Worm (Caenorhabditis elegans) whole organism, late embryonic: Measurements from ENCODE around the gene M03E7.2.

Source experiments
- C08G9.2 ChIP-seq: sonication (generic microtip); optimal IDR thresholded peaks from 2 replicates; lab custom pipeline; 2016; ENCODE audit warnings: mild to moderate bottlenecking, missing genetic modification characterization, moderate library complexity, missing compliant biosample characterization
- F13H6.1 ChIP-seq: sonication (generic microtip); optimal IDR thresholded peaks from 2 replicates; lab custom pipeline; 2016; ENCODE audit warnings: missing genetic modification characterization, missing compliant biosample characterization
- K02D7.2 ChIP-seq: sonication (generic microtip); optimal IDR thresholded peaks from 2 replicates; lab custom pipeline; 2017; ENCODE audit warnings: mild to moderate bottlenecking, missing genetic modification characterization, missing compliant biosample characterization
- K09A11.1 ChIP-seq: sonication (generic microtip); optimal IDR thresholded peaks from 2 replicates; lab custom pipeline; 2017; ENCODE audit warnings: antibody characterized with exemption, mild to moderate bottlenecking, missing genetic modification characterization, missing compliant biosample characterization; ENCODE audit not compliant: insufficient read depth
- T23F11.4 ChIP-seq: fragments of 200-800 bp; sonication (Bioruptor generic); optimal IDR thresholded peaks from 2 replicates; lab custom pipeline; 2018; ENCODE audit warnings: mild to moderate bottlenecking, missing genetic modification characterization, missing compliant biosample characterization
- Y22D7AL.16 ChIP-seq: sonication (generic microtip); optimal IDR thresholded peaks from 2 replicates; lab custom pipeline; 2016; ENCODE audit warnings: missing genetic modification characterization, missing compliant biosample characterization
- ama-1 ChIP-seq: fragments of 150-350 bp; optimal IDR thresholded peaks from 2 replicates; lab custom pipeline; 2014
- ceh-14 ChIP-seq: sonication (generic microtip); optimal IDR thresholded peaks from 2 replicates; lab custom pipeline; 2016; ENCODE audit warnings: missing genotype, missing genetic modification characterization, missing compliant biosample characterization
- ceh-18 ChIP-seq: sonication (generic microtip); optimal IDR thresholded peaks from 2 replicates; lab custom pipeline; 2016; ENCODE audit warnings: missing genetic modification characterization, missing compliant biosample characterization
- ceh-19 ChIP-seq: fragments of 200-800 bp; sonication (Bioruptor generic); optimal IDR thresholded peaks from 2 replicates; lab custom pipeline; 2018; ENCODE audit warnings: mild to moderate bottlenecking, missing genetic modification characterization, missing compliant biosample characterization
- ceh-2 ChIP-seq: sonication (generic microtip); optimal IDR thresholded peaks from 2 replicates; lab custom pipeline; 2016; ENCODE audit warnings: missing genotype, missing genetic modification characterization, missing compliant biosample characterization
- ceh-30 ChIP-seq: fragments of 150-350 bp; optimal IDR thresholded peaks from 2 replicates; lab custom pipeline; 2014; ENCODE audit warnings: missing biosample characterization, missing genetic modification characterization
- ceh-31 ChIP-seq: sonication (generic microtip); optimal IDR thresholded peaks from 2 replicates; lab custom pipeline; 2016; ENCODE audit warnings: missing genetic modification characterization, missing compliant biosample characterization
- ceh-45 ChIP-seq: fragments of 200-800 bp; sonication (Bioruptor generic); IDR thresholded peaks from 2 replicates; pipeline ENCODE4 v1.3.6; 2022; ENCODE audit warnings: missing genetic modification reagents, missing genetic modification characterization, missing compliant biosample characterization
- ceh-48 ChIP-seq: sonication (generic microtip); optimal IDR thresholded peaks from 2 replicates; lab custom pipeline; 2016; ENCODE audit warnings: missing genetic modification characterization, inconsistent platforms, missing compliant biosample characterization
- ceh-6 ChIP-seq: fragments of 200-800 bp; sonication (Bioruptor generic); optimal IDR thresholded peaks from 2 replicates; lab custom pipeline; 2018; ENCODE audit warnings: mild to moderate bottlenecking, missing genetic modification characterization, missing compliant biosample characterization
- dve-1 ChIP-seq: sonication (generic microtip); optimal IDR thresholded peaks from 2 replicates; lab custom pipeline; 2017; ENCODE audit warnings: antibody characterized with exemption, mild to moderate bottlenecking, missing genetic modification characterization, missing compliant biosample characterization
- elt-2 ChIP-seq: sonication (generic microtip); optimal IDR thresholded peaks from 2 replicates; lab custom pipeline; 2016; ENCODE audit warnings: missing genetic modification reagents, missing genetic modification characterization, missing compliant biosample characterization
- ets-4 ChIP-seq: sonication (generic microtip); optimal IDR thresholded peaks from 2 replicates; lab custom pipeline; 2016; ENCODE audit warnings: missing genetic modification characterization, missing compliant biosample characterization
- fax-1 ChIP-seq: sonication (generic microtip); optimal IDR thresholded peaks from 2 replicates; lab custom pipeline; 2016; ENCODE audit warnings: missing genotype, missing genetic modification characterization, missing compliant biosample characterization
- fkh-6 ChIP-seq: sonication (generic microtip); optimal IDR thresholded peaks from 2 replicates; lab custom pipeline; 2016; ENCODE audit warnings: missing genetic modification characterization, missing compliant biosample characterization
- hlh-30 ChIP-seq: sonication (generic microtip); optimal IDR thresholded peaks from 2 replicates; lab custom pipeline; 2017; ENCODE audit warnings: antibody characterized with exemption, missing genetic modification characterization, missing compliant biosample characterization; ENCODE audit not compliant: insufficient read depth
- hlh-6 ChIP-seq: sonication (generic microtip); optimal IDR thresholded peaks from 2 replicates; lab custom pipeline; 2016; ENCODE audit warnings: missing genotype, missing genetic modification characterization, missing compliant biosample characterization
- hlh-8 ChIP-seq: sonication (generic microtip); optimal IDR thresholded peaks from 2 replicates; lab custom pipeline; 2016; ENCODE audit warnings: missing genotype, missing genetic modification characterization, missing compliant biosample characterization
- lin-11 ChIP-seq: fragments of 200-800 bp; sonication (Bioruptor generic); optimal IDR thresholded peaks from 2 replicates; lab custom pipeline; 2018; ENCODE audit warnings: mild to moderate bottlenecking, missing genetic modification characterization, missing compliant biosample characterization
- madf-2 ChIP-seq: sonication (generic microtip); optimal IDR thresholded peaks from 2 replicates; lab custom pipeline; 2017; ENCODE audit warnings: missing genetic modification characterization, missing compliant biosample characterization
- nfya-1 ChIP-seq: sonication (generic microtip); optimal IDR thresholded peaks from 2 replicates; lab custom pipeline; 2017; ENCODE audit warnings: missing genetic modification characterization, mild to moderate bottlenecking, missing compliant biosample characterization, antibody characterized with exemption, moderate library complexity
- nhr-11 ChIP-seq: fragments of 150-350 bp; optimal IDR thresholded peaks from 2 replicates; lab custom pipeline; 2014; ENCODE audit warnings: missing biosample characterization, missing genetic modification characterization
- npax-4 ChIP-seq: sonication (generic microtip); optimal IDR thresholded peaks from 2 replicates; lab custom pipeline; 2016; ENCODE audit warnings: missing genetic modification characterization, missing compliant biosample characterization
- pag-3 ChIP-seq: sonication (generic microtip); optimal IDR thresholded peaks from 2 replicates; lab custom pipeline; 2016; ENCODE audit warnings: missing compliant biosample characterization, missing genetic modification characterization, borderline replicate concordance
- pat-9 ChIP-seq: fragments of 200-800 bp; sonication (Bioruptor generic); optimal IDR thresholded peaks from 2 replicates; lab custom pipeline; 2018; ENCODE audit warnings: mild to moderate bottlenecking, missing genetic modification characterization, moderate library complexity, missing compliant biosample characterization
- pax-1 ChIP-seq: fragments of 150-350 bp; optimal IDR thresholded peaks from 2 replicates; lab custom pipeline; 2014; ENCODE audit warnings: missing biosample characterization, missing genetic modification characterization
- pha-4 ChIP-seq: fragments of 150-350 bp; optimal IDR thresholded peaks from 2 replicates; lab custom pipeline; 2018; ENCODE audit warnings: missing biosample characterization, missing genetic modification reagents, missing genetic modification characterization
- pqm-1 ChIP-seq: sonication (generic microtip); optimal IDR thresholded peaks from 2 replicates; lab custom pipeline; 2016; ENCODE audit warnings: missing genetic modification characterization, missing compliant biosample characterization
- ref-2 ChIP-seq: sonication (generic microtip); optimal IDR thresholded peaks from 2 replicates; lab custom pipeline; 2016; ENCODE audit warnings: missing genetic modification characterization, missing compliant biosample characterization
- rnt-1 ChIP-seq: sonication (generic microtip); optimal IDR thresholded peaks from 2 replicates; lab custom pipeline; 2016; ENCODE audit warnings: missing genetic modification characterization, missing compliant biosample characterization
- sox-2 ChIP-seq: fragments of 200-800 bp; sonication (Bioruptor generic); IDR thresholded peaks from 2 replicates; pipeline ENCODE4 v1.3.6; 2022; ENCODE audit warnings: missing genetic modification reagents, missing genetic modification characterization, missing compliant biosample characterization
- sox-4 ChIP-seq: sonication (generic microtip); optimal IDR thresholded peaks from 2 replicates; lab custom pipeline; 2017; ENCODE audit warnings: mild to moderate bottlenecking, missing genetic modification characterization, inconsistent platforms, missing compliant biosample characterization
- tbx-2 ChIP-seq: sonication (generic microtip); optimal IDR thresholded peaks from 2 replicates; lab custom pipeline; 2016; ENCODE audit warnings: missing genetic modification characterization, missing compliant biosample characterization
- tbx-7 ChIP-seq: sonication (generic microtip); optimal IDR thresholded peaks from 2 replicates; lab custom pipeline; 2016; ENCODE audit warnings: missing genotype, missing genetic modification characterization, missing compliant biosample characterization
- ttx-3 ChIP-seq: sonication (generic microtip); optimal IDR thresholded peaks from 2 replicates; lab custom pipeline; 2016; ENCODE audit warnings: missing genetic modification reagents, missing genetic modification characterization, missing compliant biosample characterization
- unc-42 ChIP-seq: sonication (generic microtip); optimal IDR thresholded peaks from 2 replicates; lab custom pipeline; 2016; ENCODE audit warnings: missing genotype, missing genetic modification characterization, missing compliant biosample characterization
- unc-55 ChIP-seq: sonication (generic microtip); optimal IDR thresholded peaks from 2 replicates; lab custom pipeline; 2017; ENCODE audit warnings: missing biosample characterization, missing genetic modification reagents, missing genetic modification characterization
- unc-86 ChIP-seq: sonication (generic microtip); optimal IDR thresholded peaks from 2 replicates; lab custom pipeline; 2016; ENCODE audit warnings: missing genetic modification characterization, missing compliant biosample characterization
- ztf-16 ChIP-seq: sonication (generic microtip); optimal IDR thresholded peaks from 2 replicates; lab custom pipeline; 2017; ENCODE audit warnings: missing genetic modification characterization, missing compliant biosample characterization

M03E7.2 gene

DNA sequence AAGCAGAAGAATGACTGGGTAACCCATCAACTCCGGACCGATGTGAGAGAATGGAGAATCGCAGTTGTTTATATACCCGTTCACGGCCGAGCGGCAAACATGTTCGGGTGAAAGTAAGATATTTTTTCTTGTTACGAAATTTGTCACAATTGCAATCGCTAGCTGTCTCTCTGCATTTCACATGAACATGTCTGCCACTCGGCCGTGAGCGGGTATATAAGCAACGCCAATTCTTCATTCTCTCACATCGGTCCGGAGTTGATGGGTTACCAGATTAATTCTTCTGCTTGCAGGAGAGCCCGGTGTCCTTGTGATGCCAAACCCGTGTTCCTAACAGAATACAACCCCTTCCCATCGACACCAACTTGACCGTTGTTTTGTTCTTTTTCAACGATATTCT is 30.4 kb upstream of the M03E7.2 start:
- TF ChIP-seq ceh-2 (tag; lab: Kevin White, UChicago): no peak
- no peak for TF ChIP-seq fkh-6
- TF ChIP-seq C08G9.2 (tag; lab: Kevin White, UChicago): no peak
- TF ChIP-seq pag-3: no peak
- no peak for TF ChIP-seq hlh-8 (tag; lab: Kevin White, UChicago)
- no peak for TF ChIP-seq sox-2 (GFP tag; lab: Robert Waterston, UW)
- no peak for TF ChIP-seq pha-4 (tag; lab: Kevin White, UChicago)
- no peak for TF ChIP-seq rnt-1 (tag; lab: Kevin White, UChicago)
- no peak for TF ChIP-seq F13H6.1 (tag; lab: Kevin White, UChicago)
- TF ChIP-seq madf-2: no peak
- no peak for TF ChIP-seq pqm-1 (tag; lab: Kevin White, UChicago)
- TF ChIP-seq ama-1 (lab: Kevin White, UChicago): no peak
- no peak for TF ChIP-seq sox-4
- no peak for TF ChIP-seq ref-2 (tag; lab: Kevin White, UChicago)
- TF ChIP-seq ceh-18 (tag; lab: Kevin White, UChicago): no peak
- TF ChIP-seq, all 69 proteins: peak for 0

DNA sequence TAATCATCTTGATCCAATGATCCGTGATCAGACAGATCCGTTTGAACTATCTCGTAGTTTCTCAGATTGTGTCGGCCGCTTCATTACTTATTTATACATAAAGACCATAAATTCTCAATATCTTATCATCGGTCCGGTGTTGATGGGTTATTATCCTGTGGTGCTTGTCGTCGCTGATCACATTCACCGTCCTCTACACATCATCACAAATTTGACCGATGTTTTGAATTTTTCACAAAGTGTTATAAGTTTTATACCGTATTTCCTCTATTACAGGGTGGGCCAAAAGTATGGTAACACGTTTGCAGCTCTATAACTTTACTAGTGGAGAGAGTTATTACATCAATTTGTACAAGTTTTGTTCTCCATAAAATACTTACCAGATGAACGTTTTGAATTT is 29.4 kb upstream of the M03E7.2 start:
- no peak for TF ChIP-seq ceh-31 (tag; lab: Kevin White, UChicago)
- no peak for TF ChIP-seq lin-11 (tag; lab: Kevin White, UChicago)
- no peak for TF ChIP-seq npax-4 (tag; lab: Kevin White, UChicago)
- no peak for TF ChIP-seq pat-9 (tag; lab: Kevin White, UChicago)
- no peak for TF ChIP-seq hlh-30 (tag; lab: Kevin White, UChicago)
- TF ChIP-seq Y22D7AL.16 (tag; lab: Kevin White, UChicago): no peak
- no peak for TF ChIP-seq nfya-1 (tag; lab: Kevin White, UChicago)
- no peak for TF ChIP-seq ceh-6
- no peak for TF ChIP-seq ets-4 (tag; lab: Kevin White, UChicago)
- no peak for TF ChIP-seq tbx-7 (tag; lab: Kevin White, UChicago)
- no peak for TF ChIP-seq ceh-14 (tag; lab: Kevin White, UChicago)
- no peak for TF ChIP-seq ztf-16 (tag; lab: Kevin White, UChicago)
- no peak for TF ChIP-seq nhr-11 (tag; lab: Kevin White, UChicago)
- no peak for TF ChIP-seq K09A11.1 (tag; lab: Kevin White, UChicago)
- no peak for TF ChIP-seq pax-1 (tag; lab: Kevin White, UChicago)
- TF ChIP-seq madf-2: no peak
- TF ChIP-seq ceh-30 (tag; lab: Kevin White, UChicago): no peak
- TF ChIP-seq unc-86: no peak
- no peak for TF ChIP-seq ceh-45 (GFP tag; lab: Robert Waterston, UW)
- TF ChIP-seq K02D7.2: no peak

ce11 chrV:5591887-5592286 is 25.5 kb upstream of the M03E7.2 start:
- no peak for TF ChIP-seq sox-2 (GFP tag; lab: Robert Waterston, UW)
- no peak for TF ChIP-seq fax-1 (tag; lab: Kevin White, UChicago)
- no peak for TF ChIP-seq ets-4 (tag; lab: Kevin White, UChicago)
- TF ChIP-seq unc-55: no peak
- TF ChIP-seq unc-42 (tag; lab: Kevin White, UChicago): no peak
- TF ChIP-seq tbx-2 (tag; lab: Kevin White, UChicago): no peak
- no peak for TF ChIP-seq elt-2 (tag; lab: Kevin White, UChicago)
- TF ChIP-seq dve-1 (tag; lab: Kevin White, UChicago): no peak
- no peak for TF ChIP-seq ttx-3 (tag; lab: Kevin White, UChicago)
- TF ChIP-seq ceh-19: no peak
- no peak for TF ChIP-seq ref-2 (tag; lab: Kevin White, UChicago)
- TF ChIP-seq ceh-18 (tag; lab: Kevin White, UChicago): no peak
- TF ChIP-seq ceh-48: no peak
- no peak for TF ChIP-seq hlh-6 (tag; lab: Kevin White, UChicago)
- TF ChIP-seq T23F11.4 (GFP tag; lab: Kevin White, UChicago): no peak
- TF ChIP-seq ceh-6: no peak
